Worm (Caenorhabditis elegans): Measurements from ENCODE around the gene gst-41.

ce11 chrV:7428880-7429279 is 29.8 kb upstream of the gst-41 start, which contains the start of gene srw-69:
- TF ChIP-seq chd-7 (tag; optimal IDR thresholded peaks at IDR 0.05) (no peak), unc-62 (GFP tag; optimal IDR thresholded peaks at IDR 0.05) (no peak), lag-1 (GFP tag; IDR thresholded peaks at IDR 0.05) (no peak), nhr-80 (tag; optimal IDR thresholded peaks at IDR 0.05) (no peak), F22D6.2 (tag; optimal IDR thresholded peaks at IDR 0.05) (no peak), ceh-100 (GFP tag; IDR thresholded peaks at IDR 0.05) (no peak), snpc-4 (GFP tag; optimal IDR thresholded peaks at IDR 0.05) (no peak), snpc-4 (tag; optimal IDR thresholded peaks at IDR 0.05) (no peak), dpl-1 (GFP tag; optimal IDR thresholded peaks at IDR 0.05) (no peak), cebp-2 (GFP tag; IDR thresholded peaks at IDR 0.05) (no peak), B0261.1 (tag; optimal IDR thresholded peaks at IDR 0.05) (no peak), rec-8 (tag; optimal IDR thresholded peaks at IDR 0.05) (no peak), Y67H2A.10 (GFP tag; conservative IDR thresholded peaks at IDR 0.05) (no peak), F49E8.2 (tag; optimal IDR thresholded peaks at IDR 0.05; ENCODE audit: insufficient read depth) (no peak), sdz-38 (tag; optimal IDR thresholded peaks at IDR 0.05) (no peak)
